Fruit fly (Drosophila melanogaster) whole organism, embryonic: ENCODE results near the gene Atox1.

Experiments used
- Antp ChIP-seq: fragments of 200-800 bp; sonication (Bioruptor generic); optimal IDR thresholded peaks from 3 replicates; lab custom pipeline; 2016; ENCODE audit warnings: missing biosample characterization, missing genetic modification characterization
- CG10321 ChIP-seq: fragments of 200-800 bp; sonication (Bioruptor generic); IDR thresholded peaks from 2 replicates; pipeline ENCODE4 v1.3.6; 2022; ENCODE audit warnings: missing biosample characterization, missing genetic modification characterization
- CG13287 ChIP-seq: fragments of 200-800 bp; sonication (Bioruptor generic); IDR thresholded peaks from 2 replicates; pipeline ENCODE4 v1.3.6; 2022; ENCODE audit warnings: missing biosample characterization, missing genetic modification characterization; ENCODE audit not compliant: partially characterized antibody
- CG13775 ChIP-seq: fragments of 200-800 bp; sonication (Bioruptor generic); optimal IDR thresholded peaks from 3 replicates; lab custom pipeline; 2017; ENCODE audit warnings: missing biosample characterization, mild to moderate bottlenecking, missing genetic modification characterization
- CG14441 ChIP-seq: fragments of 200-800 bp; sonication (Bioruptor generic); IDR thresholded peaks from 2 replicates; pipeline ENCODE4 v1.3.6; 2022; ENCODE audit warnings: missing biosample characterization, missing genetic modification characterization
- CG14965 ChIP-seq: fragments of 200-800 bp; sonication (Bioruptor generic); optimal IDR thresholded peaks from 2 replicates; lab custom pipeline; 2016; ENCODE audit warnings: missing biosample characterization, missing genetic modification characterization, borderline replicate concordance
- CG1647 ChIP-seq: fragments of 200-800 bp; sonication (Bioruptor generic); optimal IDR thresholded peaks from 3 replicates; lab custom pipeline; 2016; ENCODE audit warnings: missing biosample characterization, missing genetic modification characterization
- CG1792 ChIP-seq: fragments of 200-800 bp; sonication (Bioruptor generic); optimal IDR thresholded peaks from 2 replicates; lab custom pipeline; 2016; ENCODE audit warnings: missing biosample characterization, missing genetic modification characterization
- CG18599 ChIP-seq: fragments of 200-800 bp; sonication (Bioruptor generic); optimal IDR thresholded peaks from 3 replicates; lab custom pipeline; 2017; ENCODE audit warnings: missing biosample characterization, missing genetic modification characterization, mild to moderate bottlenecking, moderate library complexity, missing genetic modification reagents
- CG18764 ChIP-seq: fragments of 200-800 bp; sonication (Bioruptor generic); optimal IDR thresholded peaks from 3 replicates; lab custom pipeline; 2016; ENCODE audit warnings: missing biosample characterization, missing genetic modification characterization
- CG31388 ChIP-seq: fragments of 200-800 bp; sonication (Bioruptor generic); optimal IDR thresholded peaks from 2 replicates; lab custom pipeline; 2016; ENCODE audit warnings: missing biosample characterization, missing genetic modification characterization
- CG34224 ChIP-seq: fragments of 200-800 bp; sonication (Bioruptor generic); IDR thresholded peaks from 3 replicates; pipeline ENCODE4 v1.3.6; 2022; ENCODE audit warnings: missing biosample characterization, missing genetic modification characterization; ENCODE audit not compliant: partially characterized antibody
- CG34422 ChIP-seq: fragments of 200-800 bp; sonication (Bioruptor generic); IDR thresholded peaks from 3 replicates; pipeline ENCODE4 v1.3.6; 2022; ENCODE audit warnings: missing biosample characterization, missing genetic modification characterization
- CG4820 ChIP-seq: fragments of 200-800 bp; sonication (Bioruptor generic); optimal IDR thresholded peaks from 3 replicates; lab custom pipeline; 2016; ENCODE audit warnings: missing biosample characterization, missing genetic modification characterization
- CG5953 ChIP-seq: fragments of 200-800 bp; sonication (Bioruptor generic); IDR thresholded peaks from 2 replicates; pipeline ENCODE4 v1.3.6; 2022; ENCODE audit warnings: missing biosample characterization, missing genetic modification characterization
- CG6254 ChIP-seq: fragments of 200-800 bp; sonication (Bioruptor generic); optimal IDR thresholded peaks from 3 replicates; lab custom pipeline; 2017; ENCODE audit warnings: mild to moderate bottlenecking, missing biosample characterization, missing genetic modification reagents, missing genetic modification characterization
- CG8281 ChIP-seq: fragments of 200-800 bp; sonication (Bioruptor generic); optimal IDR thresholded peaks from 2 replicates; lab custom pipeline; 2018; ENCODE audit warnings: missing biosample characterization, mild to moderate bottlenecking, missing genetic modification characterization, moderate library complexity
- Dad ChIP-seq: fragments of 200-800 bp; sonication (Bioruptor generic); optimal IDR thresholded peaks from 3 replicates; lab custom pipeline; 2016; ENCODE audit warnings: missing biosample characterization, missing genetic modification characterization
- Doc2 ChIP-seq: fragments of 200-800 bp; sonication (Bioruptor generic); IDR thresholded peaks from 2 replicates; pipeline ENCODE4 v1.3.6; 2022; ENCODE audit warnings: missing biosample characterization, missing genetic modification characterization
- HLH4C ChIP-seq: fragments of 200-800 bp; sonication (Bioruptor generic); IDR thresholded peaks from 3 replicates; pipeline ENCODE4 v1.3.6; 2022; ENCODE audit warnings: missing biosample characterization, missing genetic modification characterization; ENCODE audit not compliant: partially characterized antibody
- HLH54F ChIP-seq: fragments of 200-800 bp; sonication (Bioruptor generic); optimal IDR thresholded peaks from 3 replicates; lab custom pipeline; 2016; ENCODE audit warnings: missing biosample characterization, missing genetic modification characterization
- HLHmδ ChIP-seq: fragments of 200-800 bp; sonication (Bioruptor generic); optimal IDR thresholded peaks from 2 replicates; lab custom pipeline; 2018; ENCODE audit warnings: missing biosample characterization, mild to moderate bottlenecking, missing genetic modification characterization, moderate library complexity
- Lhr ChIP-seq: fragments of 200-800 bp; sonication (Bioruptor generic); optimal IDR thresholded peaks from 3 replicates; lab custom pipeline; 2017; ENCODE audit warnings: mild to moderate bottlenecking, missing biosample characterization, missing genetic modification reagents, missing genetic modification characterization
- MTF-1 ChIP-seq: fragments of 200-800 bp; sonication (Bioruptor generic); optimal IDR thresholded peaks from 2 replicates; lab custom pipeline; 2018; ENCODE audit warnings: missing biosample characterization, mild to moderate bottlenecking, missing genetic modification characterization, borderline replicate concordance
- Oaz ChIP-seq: fragments of 200-800 bp; sonication (Bioruptor generic); IDR thresholded peaks from 2 replicates; pipeline ENCODE4 v1.3.6; 2022; ENCODE audit warnings: missing biosample characterization, missing genetic modification characterization
- Scr ChIP-seq: fragments of 200-800 bp; sonication (Bioruptor generic); IDR thresholded peaks from 2 replicates; pipeline ENCODE4 v1.3.6; 2022; ENCODE audit warnings: missing biosample characterization, missing genetic modification characterization; ENCODE audit not compliant: partially characterized antibody
- Spps ChIP-seq: fragments of 200-800 bp; sonication (Bioruptor generic); optimal IDR thresholded peaks from 2 replicates; lab custom pipeline; 2018; ENCODE audit warnings: missing biosample characterization, mild to moderate bottlenecking, missing genetic modification characterization
- abd-A ChIP-seq: fragments of 200-800 bp; sonication (Bioruptor generic); optimal IDR thresholded peaks from 3 replicates; lab custom pipeline; 2019; ENCODE audit warnings: missing biosample characterization, mild to moderate bottlenecking, missing genetic modification characterization, moderate library complexity
- aop ChIP-seq: fragments of 200-800 bp; sonication (Bioruptor generic); IDR thresholded peaks from 2 replicates; pipeline ENCODE4 v1.3.6; 2022; ENCODE audit warnings: missing biosample characterization, missing genetic modification characterization
- ci ChIP-seq: fragments of 200-800 bp; sonication (Bioruptor generic); IDR thresholded peaks from 3 replicates; pipeline ENCODE4 v1.3.6; 2022; ENCODE audit warnings: missing biosample characterization, missing genetic modification characterization
- emc ChIP-seq: fragments of 200-800 bp; sonication (Bioruptor generic); optimal IDR thresholded peaks from 2 replicates; lab custom pipeline; 2016; ENCODE audit warnings: missing biosample characterization, missing genetic modification characterization
- ems ChIP-seq: fragments of 200-800 bp; sonication (Bioruptor generic); optimal IDR thresholded peaks from 3 replicates; lab custom pipeline; 2016; ENCODE audit warnings: missing biosample characterization, missing genetic modification characterization
- gfzf ChIP-seq: fragments of 200-800 bp; sonication (Bioruptor generic); optimal IDR thresholded peaks from 2 replicates; lab custom pipeline; 2016; ENCODE audit warnings: missing biosample characterization, mild to moderate bottlenecking, missing genetic modification characterization, moderate library complexity
- hth ChIP-seq: fragments of >200 bp; optimal IDR thresholded peaks from 2 replicates; lab custom pipeline; 2017; ENCODE audit warnings: inconsistent platforms
- insv ChIP-seq, 2 experiments: fragments of 200-800 bp; sonication (Bioruptor generic); optimal IDR thresholded peaks; 3 replicates each; lab custom pipeline; 2016 to 2018; ENCODE audit warnings: missing biosample characterization in 2 of 2, missing genetic modification characterization in 2 of 2
- nmo ChIP-seq: fragments of 200-800 bp; sonication (Bioruptor generic); optimal IDR thresholded peaks from 2 replicates; lab custom pipeline; 2018; ENCODE audit warnings: missing biosample characterization, mild to moderate bottlenecking, missing genetic modification characterization, moderate library complexity
- odd ChIP-seq: fragments of 200-800 bp; sonication (Bioruptor generic); optimal IDR thresholded peaks from 2 replicates; lab custom pipeline; 2017; ENCODE audit warnings: missing biosample characterization, mild to moderate bottlenecking, missing genetic modification characterization
- phol ChIP-seq: fragments of 200-800 bp; sonication (Bioruptor generic); optimal IDR thresholded peaks from 3 replicates; lab custom pipeline; 2018; ENCODE audit warnings: missing biosample characterization, mild to moderate bottlenecking, missing genetic modification characterization, moderate library complexity
- pita ChIP-seq: fragments of 200-800 bp; sonication (Bioruptor generic); optimal IDR thresholded peaks from 2 replicates; lab custom pipeline; 2017; ENCODE audit warnings: missing biosample characterization, mild to moderate bottlenecking, missing genetic modification characterization
- prd ChIP-seq, 3 experiments: fragments of >200 bp in 2 of 3; fragments of 200-800 bp in 1 of 3; sonication (Bioruptor generic) in 1 of 3; optimal IDR thresholded peaks in 2 of 3; IDR thresholded peaks in 1 of 3; 2 replicates in 2 of 3; 3 replicates in 1 of 3; pipeline versions ENCODE4 v1.3.6 to Lab custom; 2017 to 2022; ENCODE audit warnings: missing biosample characterization in 1 of 3, missing genetic modification characterization in 1 of 3
- psq ChIP-seq: fragments of 200-800 bp; sonication (Bioruptor generic); optimal IDR thresholded peaks from 2 replicates; lab custom pipeline; 2017; ENCODE audit warnings: missing biosample characterization, missing genetic modification characterization
- pzg ChIP-seq: fragments of 200-800 bp; sonication (Bioruptor generic); optimal IDR thresholded peaks from 3 replicates; lab custom pipeline; 2018; ENCODE audit warnings: missing biosample characterization, mild to moderate bottlenecking, missing genetic modification characterization, moderate library complexity
- row ChIP-seq: fragments of 200-800 bp; sonication (Bioruptor generic); IDR thresholded peaks from 3 replicates; pipeline ENCODE4 v1.3.6; 2022; ENCODE audit warnings: missing biosample characterization, missing genetic modification characterization
- run ChIP-seq: fragments of 200-800 bp; sonication (Bioruptor generic); optimal IDR thresholded peaks from 3 replicates; lab custom pipeline; 2018; ENCODE audit warnings: missing biosample characterization, mild to moderate bottlenecking, missing genetic modification characterization
- sd ChIP-seq: fragments of 200-800 bp; sonication (Bioruptor generic); optimal IDR thresholded peaks from 3 replicates; lab custom pipeline; 2018; ENCODE audit warnings: missing biosample characterization, mild to moderate bottlenecking, missing genetic modification characterization, moderate library complexity
- sens ChIP-seq: fragments of 200-800 bp; sonication (Bioruptor generic); peaks from one replicate; lab custom pipeline; 2016; ENCODE audit warnings: missing biosample characterization, missing genetic modification characterization
- sens-2 ChIP-seq: fragments of 200-800 bp; sonication (Bioruptor generic); IDR thresholded peaks from 2 replicates; pipeline ENCODE4 v1.3.6; 2022; ENCODE audit warnings: missing biosample characterization, missing genetic modification characterization
- sim ChIP-seq: fragments of 200-800 bp; sonication (Bioruptor generic); IDR thresholded peaks from 2 replicates; pipeline ENCODE4 v1.3.6; 2022; ENCODE audit warnings: missing biosample characterization, missing genetic modification characterization
- tio ChIP-seq: fragments of 200-800 bp; sonication (Bioruptor generic); optimal IDR thresholded peaks from 2 replicates; lab custom pipeline; 2017; ENCODE audit warnings: missing biosample characterization, missing genetic modification characterization, inconsistent platforms
- zen ChIP-seq: fragments of 200-800 bp; sonication (Bioruptor generic); optimal IDR thresholded peaks from 3 replicates; lab custom pipeline; 2018; ENCODE audit warnings: missing biosample characterization, mild to moderate bottlenecking, missing genetic modification characterization, moderate library complexity

Atox1 gene

DNA sequence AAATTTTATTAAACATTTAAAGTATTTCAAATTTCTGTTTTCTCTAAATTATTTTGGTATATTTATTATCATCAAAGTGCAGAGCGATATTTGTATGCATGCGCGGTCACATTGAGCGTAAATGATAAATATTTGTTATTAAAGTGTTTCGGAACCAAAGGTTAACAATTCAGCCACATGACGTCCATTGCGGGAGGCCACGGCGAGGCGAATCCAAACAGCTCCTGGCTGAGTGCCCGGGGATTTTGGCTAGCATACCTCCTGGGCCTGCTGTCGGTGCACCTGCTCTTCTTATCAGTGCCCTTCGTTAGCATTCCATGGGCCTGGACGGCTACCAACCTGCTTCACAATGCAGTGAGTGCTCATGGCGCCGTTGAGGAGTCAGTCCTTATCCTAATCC, 5.6 kb upstream of the Atox1 start, which contains the start of gene ORMDL (continued):
- no peak for TF ChIP-seq Doc2
- TF ChIP-seq zen (tag; lab: Kevin White, UChicago) = peak; percentile 28
- no peak for TF ChIP-seq CG14965 (GFP tag; lab: Kevin White, UChicago)
- no peak for TF ChIP-seq Antp
- TF ChIP-seq CG10321 (GFP tag; lab: Robert Waterston, UW) = no peak
- TF ChIP-seq Spps (tag; lab: Kevin White, UChicago) = no peak
- TF ChIP-seq Lhr (GFP tag; lab: Kevin White, UChicago) = no peak
- no peak for TF ChIP-seq CG6254
- no peak for TF ChIP-seq tio
- no peak for TF ChIP-seq sim (GFP tag; lab: Robert Waterston, UW)
- no peak for TF ChIP-seq sens-2 (GFP tag; lab: Robert Waterston, UW)
- TF ChIP-seq insv (GFP tag; optimal IDR thresholded peaks at IDR 0.05; lab: Kevin White, UChicago) = no peak
- no peak for TF ChIP-seq Oaz (GFP tag; lab: Robert Waterston, UW)
- no peak for TF ChIP-seq HLHmδ (GFP tag; lab: Kevin White, UChicago)
- no peak for TF ChIP-seq CG4820 (GFP tag; lab: Kevin White, UChicago)
- no peak for TF ChIP-seq HLH54F (GFP tag; lab: Kevin White, UChicago)
- peak; percentile 19; the same call in 1 of the 2 replicates for TF ChIP-seq Scr (GFP tag; lab: Robert Waterston, UW)
- peak; percentile 37; the same call in 1 of the 3 replicates for TF ChIP-seq row (GFP tag; lab: Robert Waterston, UW)
- no peak for TF ChIP-seq pita (GFP tag; lab: Kevin White, UChicago)
- TF ChIP-seq run = no peak
- TF ChIP-seq abd-A (tag; lab: Kevin White, UChicago) = no peak
- TF ChIP-seq psq = no peak
- TF ChIP-seq gfzf (GFP tag; lab: Kevin White, UChicago) = peak; percentile 55
- TF ChIP-seq hth (lab: Kevin White, UChicago) = no peak
- TF ChIP-seq MTF-1 (GFP tag; lab: Kevin White, UChicago) = no peak
- no peak for TF ChIP-seq prd (optimal IDR thresholded peaks at IDR 0.05; lab: Kevin White, UChicago)
- TF ChIP-seq prd (GFP tag; IDR thresholded peaks at IDR 0.05; lab: Robert Waterston, UW) = 0 out of 3 replicates have a peak, but pooled peaks have one; percentile 35
- 0 out of 3 replicates have a peak, but pooled peaks have one; percentile 18 for TF ChIP-seq ci
- TF ChIP-seq aop (GFP tag; lab: Robert Waterston, UW) = no peak
- no peak for TF ChIP-seq CG14441 (GFP tag; lab: Robert Waterston, UW)
- no peak for TF ChIP-seq HLH4C
- TF ChIP-seq sens (GFP tag; lab: Kevin White, UChicago) = no peak
- TF ChIP-seq CG34422 (GFP tag; lab: Robert Waterston, UW) = peak; percentile 45; the same call in 1 of the 3 replicates
- TF ChIP-seq CG13287 = peak; percentile 30; the same call in 1 of the 2 replicates
- no peak for TF ChIP-seq CG18599
- no peak for TF ChIP-seq Dad (GFP tag; lab: Kevin White, UChicago)
- peak; percentile 18 for TF ChIP-seq phol (tag; lab: Kevin White, UChicago)
- peak; percentile 1 for TF ChIP-seq nmo (GFP tag; lab: Kevin White, UChicago)
- TF ChIP-seq odd = no peak
- TF ChIP-seq pzg (GFP tag; lab: Kevin White, UChicago) = peak; percentile 28
- no peak for TF ChIP-seq CG8281 (tag; lab: Kevin White, UChicago)
- TF ChIP-seq CG1647 (GFP tag; lab: Kevin White, UChicago) = no peak
- TF ChIP-seq CG13775 = no peak
- TF ChIP-seq emc = no peak
- TF ChIP-seq CG31388 (GFP tag; lab: Kevin White, UChicago) = no peak
- 0 out of 2 replicates have a peak, but pooled peaks have one; percentile 5 for TF ChIP-seq CG5953 (GFP tag; lab: Robert Waterston, UW)
- no peak for TF ChIP-seq CG18764 (GFP tag; lab: Kevin White, UChicago)
- TF ChIP-seq sd (tag; lab: Kevin White, UChicago) = peak; percentile 70
- TF ChIP-seq CG34224 = peak; percentile 11; the same call in 1 of the 3 replicates
- no peak for TF ChIP-seq CG1792 (GFP tag; lab: Kevin White, UChicago)
- no peak for TF ChIP-seq ems (GFP tag; lab: Kevin White, UChicago)
